Worm (Caenorhabditis elegans): Measurements from ENCODE around the gene metl-5.

The metl-5 gene

DNA sequence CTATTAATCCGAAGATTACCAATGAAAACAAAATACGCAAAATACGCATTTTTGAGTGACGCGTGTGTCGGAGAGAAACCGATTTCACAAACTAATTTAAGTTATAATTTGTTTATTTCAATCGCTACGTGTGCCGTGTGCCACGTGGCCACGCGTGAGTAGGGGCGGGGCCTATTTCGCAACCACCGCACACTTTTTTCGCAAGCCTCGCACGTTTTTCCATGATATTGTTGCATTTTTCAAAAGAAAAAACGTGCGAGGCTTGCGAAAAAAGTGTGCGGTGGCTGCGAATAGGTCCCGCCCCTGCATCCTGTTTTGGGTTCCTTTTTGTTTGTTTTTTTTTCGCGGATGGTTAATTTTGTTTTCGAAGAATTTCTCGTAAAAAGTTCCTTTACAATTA is 17.7 kb upstream of the metl-5 start, which contains the start of gene enu-3.2:
enu-3.2 (minus strand) TSS at position 105 of the 400 bp plus-strand sequence.
- TF ChIP-seq lin-38 (GFP tag; IDR thresholded peaks at IDR 0.05) (peak; percentile 19; the same call in 1 of the 2 replicates), unc-130 (GFP tag; optimal IDR thresholded peaks at IDR 0.05) (peak; percentile 23), arid-1 (GFP tag; conservative IDR thresholded peaks at IDR 0.05) (0 out of 2 replicates have a peak, but pooled peaks have one; percentile 8)

DNA sequence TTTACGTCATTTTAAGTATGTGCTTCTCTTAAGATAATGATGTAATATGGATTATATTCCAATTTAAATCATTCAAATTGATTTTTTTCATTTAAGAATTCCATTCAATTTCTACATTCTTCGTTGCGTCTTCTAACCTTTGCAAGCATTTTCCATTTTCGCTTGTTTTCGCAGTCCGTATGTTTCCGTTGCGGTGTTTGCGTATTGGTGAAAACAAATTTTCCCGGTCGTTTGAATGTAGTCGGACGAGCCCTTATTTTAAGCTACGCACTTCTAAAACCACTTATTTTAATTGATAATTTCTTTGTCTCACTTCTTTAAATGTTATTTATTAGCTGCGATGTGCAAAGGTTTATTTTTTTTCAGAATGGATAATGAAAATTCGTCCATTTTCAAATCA is 17.1 kb upstream of the metl-5 start, which contains the start of gene mel-28:
mel-28 (plus strand) TSS at position 367 of the 400 bp plus-strand sequence.
- no peak for TF ChIP-seq zip-2 (tag; optimal IDR thresholded peaks at IDR 0.05)
- peak; percentile 71 for TF ChIP-seq dpl-1 (GFP tag; optimal IDR thresholded peaks at IDR 0.05)
- no peak for TF ChIP-seq daf-16 (GFP tag; optimal IDR thresholded peaks at IDR 0.05)
- peak; percentile 36 for TF ChIP-seq daf-16 (tag; optimal IDR thresholded peaks at IDR 0.05)
- TF ChIP-seq sdz-12 (GFP tag; optimal IDR thresholded peaks at IDR 0.05) = no peak
- TF ChIP-seq F49E8.2 (tag; optimal IDR thresholded peaks at IDR 0.05; ENCODE audit: borderline replicate concordance) = no peak
- no peak for TF ChIP-seq pha-4 (GFP tag; IDR thresholded peaks at IDR 0.05)
- no peak for TF ChIP-seq pha-4 (tag; optimal IDR thresholded peaks at IDR 0.05)
- TF ChIP-seq tra-1 (GFP tag; IDR thresholded peaks at IDR 0.05) = no peak

DNA sequence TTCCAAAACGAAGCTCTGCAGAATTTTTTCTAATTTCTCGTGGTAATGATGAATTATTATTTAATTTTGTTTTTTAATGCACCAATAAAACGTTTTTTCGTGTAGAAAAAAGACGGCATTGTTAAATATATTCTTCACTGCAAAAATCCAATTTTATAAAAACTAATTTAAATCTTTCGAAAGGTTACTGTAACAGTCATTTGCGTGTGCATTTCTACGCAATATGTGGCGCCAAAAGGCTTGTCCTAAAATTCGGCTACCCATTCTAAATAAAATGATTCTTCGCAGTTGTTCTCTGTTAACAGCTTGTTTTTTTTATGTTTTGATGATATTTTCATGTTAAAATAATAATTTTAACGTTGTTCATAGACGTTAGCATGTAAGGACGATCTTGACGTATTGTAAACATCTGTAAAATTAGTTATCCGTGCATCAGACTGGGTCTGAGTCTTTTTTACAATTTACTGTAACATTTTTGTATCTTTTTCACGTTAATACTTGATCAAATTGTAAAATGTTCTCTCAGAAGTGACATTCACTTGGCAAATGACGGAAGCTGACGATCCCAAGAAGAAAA is 10.2 kb upstream of the metl-5 start, which contains the start of gene mip-1:
mip-1 (plus strand) TSS at position 527 of the 577 bp plus-strand sequence.
- TF ChIP-seq unc-130 (GFP tag; optimal IDR thresholded peaks at IDR 0.05) (peak; percentile 40), rbr-2 (tag; optimal IDR thresholded peaks at IDR 0.05) (no peak), lin-38 (GFP tag; IDR thresholded peaks at IDR 0.05) (0 out of 2 replicates have a peak, but pooled peaks have one; percentile 25), aly-2 (tag; optimal IDR thresholded peaks at IDR 0.05) (no peak), nhr-77 (tag; optimal IDR thresholded peaks at IDR 0.05) (no peak), nhr-102 (tag; optimal IDR thresholded peaks at IDR 0.05) (no peak), lin-13 (GFP tag; optimal IDR thresholded peaks at IDR 0.05) (no peak), skn-1 (tag; optimal IDR thresholded peaks at IDR 0.05) (no peak)

DNA sequence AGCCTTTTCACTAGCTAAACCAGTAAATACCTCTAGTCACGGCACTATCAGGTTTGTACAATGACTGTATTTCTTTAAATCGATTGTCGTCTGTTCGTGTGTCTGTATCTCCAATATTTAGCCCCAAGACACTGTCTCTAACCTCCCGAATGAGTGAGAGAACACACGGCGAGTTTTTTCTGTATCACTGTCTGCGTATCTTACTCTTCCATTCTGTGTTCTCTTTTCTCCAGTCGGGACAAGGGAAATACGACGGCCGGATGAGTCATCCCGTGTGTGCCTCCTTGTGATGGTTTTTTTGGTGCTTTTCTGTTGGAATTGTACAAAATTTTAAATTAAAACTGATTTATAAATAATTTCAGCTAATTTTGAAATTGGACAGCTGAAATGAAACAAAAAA is 6.8 kb upstream of the metl-5 start:
- TF ChIP-seq dve-1 (tag; optimal IDR thresholded peaks at IDR 0.05; ENCODE audit: insufficient read depth) (peak; percentile 86), ceh-20 (GFP tag; IDR thresholded peaks at IDR 0.05) (no peak), jun-1 (tag; optimal IDR thresholded peaks at IDR 0.05) (peak; percentile 79), daf-19 (GFP tag; conservative IDR thresholded peaks at IDR 0.05) (0 out of 2 replicates have a peak, but pooled peaks have one; percentile 39), ceh-44 (GFP tag; IDR thresholded peaks at IDR 0.05) (no peak), nhr-6 (tag; optimal IDR thresholded peaks at IDR 0.05) (peak; percentile 87), ceh-28 (tag; optimal IDR thresholded peaks at IDR 0.05) (peak; percentile 6), lin-38 (GFP tag; IDR thresholded peaks at IDR 0.05) (peak; percentile 60), nhr-111 (GFP tag; optimal IDR thresholded peaks at IDR 0.05) (no peak), pqm-1 (tag; optimal IDR thresholded peaks at IDR 0.05) (peak; percentile 57), cey-2 (tag; optimal IDR thresholded peaks at IDR 0.05; ENCODE audit: borderline replicate concordance, insufficient read depth) (peak; percentile 24), dmd-8 (GFP tag; IDR thresholded peaks at IDR 0.05) (no peak), lsy-2 (tag; optimal IDR thresholded peaks at IDR 0.05) (peak; percentile 57 to 80), ztf-7 (tag; optimal IDR thresholded peaks at IDR 0.05) (peak; percentile 25), mdt-29 (GFP tag; IDR thresholded peaks at IDR 0.05) (peak; percentile 17; the same call in 1 of the 2 replicates), nhr-28 (tag; optimal IDR thresholded peaks at IDR 0.05) (peak; percentile 79), dmd-6 (GFP tag; IDR thresholded peaks at IDR 0.05) (peak; percentile 62), nhr-25 (tag; optimal IDR thresholded peaks at IDR 0.05; ENCODE audit: borderline replicate concordance, insufficient read depth) (peak; percentile 37), lin-13 (GFP tag; optimal IDR thresholded peaks at IDR 0.05) (no peak), madf-5 (GFP tag; IDR thresholded peaks at IDR 0.05) (no peak), madf-9 (GFP tag; conservative IDR thresholded peaks at IDR 0.05) (0 out of 2 replicates have a peak, but pooled peaks have one; percentile 20), mxl-3 (GFP tag; optimal IDR thresholded peaks at IDR 0.05) (peak; percentile 85), nhr-11 (tag; optimal IDR thresholded peaks at IDR 0.05) (peak; percentile 13), fos-1 (tag; optimal IDR thresholded peaks at IDR 0.05) (peak; percentile 77), unc-62 (GFP tag; optimal IDR thresholded peaks at IDR 0.05 in 1 of 2) (peak in 1 of 2 experiments; percentile 98), unc-62 (tag; optimal IDR thresholded peaks at IDR 0.05) (no peak), vab-7 (GFP tag; IDR thresholded peaks at IDR 0.05) (no peak), hmg-1.1 (GFP tag; IDR thresholded peaks at IDR 0.05) (peak; percentile 81), F10B5.3 (tag; optimal IDR thresholded peaks at IDR 0.05) (peak; percentile 10)
